Fruit fly (Drosophila melanogaster): ENCODE results near the gene Sdic2.
"Not testable (repeated sequence)": the region's sequence is repeated elsewhere in the genome, so short reads cannot be mapped to it uniquely, and the experiment has no call there.

Sdic2 gene

DNA sequence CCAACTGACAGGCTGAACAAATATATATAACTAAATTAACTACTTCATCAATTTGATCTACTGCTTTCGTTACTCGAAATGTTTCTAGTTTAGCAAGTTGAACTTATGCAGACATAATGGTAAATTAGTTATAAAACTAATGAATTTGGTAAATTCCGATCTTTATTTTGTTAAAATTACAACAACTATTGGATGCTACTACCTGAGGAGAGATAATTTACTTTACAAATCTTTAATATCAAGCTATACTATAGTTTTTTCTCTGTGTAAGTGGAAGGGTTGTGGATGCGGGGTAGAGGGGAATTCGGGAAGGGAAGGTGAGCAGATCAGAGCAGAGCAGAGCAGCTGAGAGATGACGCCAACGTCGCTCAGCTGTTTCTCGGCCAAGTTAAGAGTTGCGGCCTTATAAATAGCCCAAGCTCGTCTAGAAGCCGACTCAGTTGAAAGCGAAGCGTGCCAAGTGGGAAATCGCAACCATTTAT is 38.6 kb downstream of the Sdic2 start, which contains the start of gene aspr:
Gene aspr (plus strand): TSS at position 432 of the 482 bp plus-strand sequence.
- no peak for TF ChIP-seq OdsH (GFP tag; optimal IDR thresholded peaks at IDR 0.05)
- TF ChIP-seq Sox102F (GFP tag; optimal IDR thresholded peaks at IDR 0.05): no peak
- TF ChIP-seq Eip78C (GFP tag): peak; percentile 67
- TF ChIP-seq CG3032 (tag; optimal IDR thresholded peaks at IDR 0.05): peak; percentile 58
- TF ChIP-seq CG9139 (GFP tag; optimal IDR thresholded peaks at IDR 0.05): no peak
- TF ChIP-seq pdm3 (GFP tag; optimal IDR thresholded peaks at IDR 0.05): peak; percentile 23
- peak; percentile 10 for TF ChIP-seq net (GFP tag; optimal IDR thresholded peaks at IDR 0.05)
- peak; percentile 7 for TF ChIP-seq dsx (GFP tag; optimal IDR thresholded peaks at IDR 0.05; ENCODE audit: poor library complexity, severe bottlenecking)
- TF ChIP-seq CG34406 (GFP tag; optimal IDR thresholded peaks at IDR 0.05): no peak
- TF ChIP-seq esn (GFP tag; optimal IDR thresholded peaks at IDR 0.05): no peak
- TF ChIP-seq CG6163 (GFP tag; IDR thresholded peaks at IDR 0.05): no peak
- TF ChIP-seq fd59A (GFP tag; optimal IDR thresholded peaks at IDR 0.05): peak; percentile 15
- TF ChIP-seq CG10669 (GFP tag; optimal IDR thresholded peaks at IDR 0.05): peak; percentile 52
- no peak for TF ChIP-seq achi (GFP tag; optimal IDR thresholded peaks at IDR 0.05)
- TF ChIP-seq CG10631 (GFP tag; optimal IDR thresholded peaks at IDR 0.05): peak; percentile 43
- TF ChIP-seq CG8632 (GFP tag; optimal IDR thresholded peaks at IDR 0.05): no peak
- no peak for TF ChIP-seq CG4318 (GFP tag; optimal IDR thresholded peaks at IDR 0.05)
- TF ChIP-seq topi (GFP tag; optimal IDR thresholded peaks at IDR 0.05): no peak
- peak; percentile 46 for TF ChIP-seq CG6808 (GFP tag; optimal IDR thresholded peaks at IDR 0.05)
- TF ChIP-seq fd85E (GFP tag; optimal IDR thresholded peaks at IDR 0.05): no peak
- peak; percentile 25 for TF ChIP-seq fkh (GFP tag; optimal IDR thresholded peaks at IDR 0.05)
- no peak for TF ChIP-seq svp (GFP tag)
- no peak for TF ChIP-seq ss (GFP tag; optimal IDR thresholded peaks at IDR 0.05)
- no peak for TF ChIP-seq CG11294 (GFP tag; IDR thresholded peaks at IDR 0.05)
- no peak for TF ChIP-seq CG32006 (GFP tag; optimal IDR thresholded peaks at IDR 0.05)
- no peak for TF ChIP-seq CG6276 (GFP tag; optimal IDR thresholded peaks at IDR 0.05)
- no peak for TF ChIP-seq Lpt (GFP tag; optimal IDR thresholded peaks at IDR 0.05)
- no peak for TF ChIP-seq acj6 (GFP tag; optimal IDR thresholded peaks at IDR 0.05)
- TF ChIP-seq CG3919 (GFP tag; optimal IDR thresholded peaks at IDR 0.05): peak; percentile 48
- TF ChIP-seq Ets96B (tag; optimal IDR thresholded peaks at IDR 0.05): peak; percentile 49
- TF ChIP-seq Eip75B (GFP tag; optimal IDR thresholded peaks at IDR 0.05): peak; percentile 35
- no peak for TF ChIP-seq eg (GFP tag; IDR thresholded peaks at IDR 0.05)
- TF ChIP-seq CG1621 (tag; optimal IDR thresholded peaks at IDR 0.05): peak; percentile 19
- TF ChIP-seq spab (GFP tag; optimal IDR thresholded peaks at IDR 0.05): peak; percentile 25

DNA sequence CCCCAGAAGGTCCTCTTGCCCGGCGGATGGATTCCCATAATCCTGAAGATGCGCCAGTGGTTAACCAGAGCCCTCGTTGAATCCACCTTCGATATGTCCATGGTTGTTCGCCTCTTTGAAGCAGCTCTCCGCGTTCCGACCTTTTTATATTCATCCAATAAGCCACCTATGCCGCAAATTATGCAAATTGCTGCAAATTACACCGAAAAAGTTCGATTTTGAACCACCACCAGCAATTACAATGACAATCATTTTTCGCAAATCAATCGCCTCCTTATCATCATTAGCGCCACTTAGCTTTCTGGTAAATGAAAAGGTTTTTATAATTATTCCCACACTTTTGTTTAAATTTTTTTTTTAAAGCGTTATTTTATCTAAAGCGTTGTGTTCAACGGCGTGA is 43.2 kb downstream of the Sdic2 start, which contains the start of gene Or19a:
Gene Or19a (minus strand): TSS at position 101 of the 400 bp plus-strand sequence.
- TF ChIP-seq CG10631 (GFP tag; optimal IDR thresholded peaks at IDR 0.05); CG31627 (GFP tag; optimal IDR thresholded peaks at IDR 0.05); eg (GFP tag; IDR thresholded peaks at IDR 0.05): not testable (repeated sequence)

DNA sequence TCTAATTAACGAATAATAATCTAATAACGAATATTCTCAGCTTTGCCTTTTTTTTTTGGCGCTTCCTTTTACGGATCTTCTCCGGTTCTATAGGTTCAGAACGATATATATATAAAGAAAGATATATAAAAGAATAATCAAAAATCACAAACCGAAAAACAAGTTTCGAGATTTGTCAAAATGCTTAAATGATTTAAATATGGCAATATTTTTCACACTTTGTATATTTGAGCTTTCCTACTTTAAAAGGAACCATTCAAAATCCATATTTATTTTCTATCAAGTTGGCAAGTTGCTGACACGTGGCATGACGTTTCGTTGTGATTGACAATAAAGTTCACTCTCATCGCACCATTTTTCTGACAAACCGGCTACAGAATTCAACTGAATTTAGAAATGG is 45.6 kb downstream of the Sdic2 start, which contains the start of gene CG34332:
Gene CG34332 (plus strand): TSS at position 301 of the 400 bp plus-strand sequence.
- TF ChIP-seq fd59A (GFP tag; optimal IDR thresholded peaks at IDR 0.05) (no peak), cyc (GFP tag; optimal IDR thresholded peaks at IDR 0.05) (no peak), topi (GFP tag; optimal IDR thresholded peaks at IDR 0.05) (no peak), CG6808 (GFP tag; optimal IDR thresholded peaks at IDR 0.05) (no peak), CG7368 (GFP tag; optimal IDR thresholded peaks at IDR 0.05) (no peak), dsx (GFP tag; optimal IDR thresholded peaks at IDR 0.05; ENCODE audit: poor library complexity, severe bottlenecking) (no peak), Met (GFP tag; optimal IDR thresholded peaks at IDR 0.05) (no peak), svp (GFP tag) (no peak), Lpt (GFP tag; optimal IDR thresholded peaks at IDR 0.05) (no peak), pdm3 (GFP tag; optimal IDR thresholded peaks at IDR 0.05) (no peak), CG16779 (tag; optimal IDR thresholded peaks at IDR 0.05) (no peak), eg (GFP tag; IDR thresholded peaks at IDR 0.05) (no peak), Blimp-1 (GFP tag; optimal IDR thresholded peaks at IDR 0.05) (no peak), Sox102F (GFP tag; optimal IDR thresholded peaks at IDR 0.05) (no peak), CG3032 (tag; optimal IDR thresholded peaks at IDR 0.05) (no peak), lz (GFP tag; optimal IDR thresholded peaks at IDR 0.05) (no peak), CG6276 (GFP tag; optimal IDR thresholded peaks at IDR 0.05) (no peak), CG4318 (GFP tag; optimal IDR thresholded peaks at IDR 0.05) (no peak), Eip75B (GFP tag; optimal IDR thresholded peaks at IDR 0.05) (no peak)
